Worm (Caenorhabditis elegans): ENCODE measurements around the gene F25E5.1.
A peak's percentile ranks its signal among the peaks of the same experiment; 100 is the strongest.

F25E5.1 gene

DNA sequence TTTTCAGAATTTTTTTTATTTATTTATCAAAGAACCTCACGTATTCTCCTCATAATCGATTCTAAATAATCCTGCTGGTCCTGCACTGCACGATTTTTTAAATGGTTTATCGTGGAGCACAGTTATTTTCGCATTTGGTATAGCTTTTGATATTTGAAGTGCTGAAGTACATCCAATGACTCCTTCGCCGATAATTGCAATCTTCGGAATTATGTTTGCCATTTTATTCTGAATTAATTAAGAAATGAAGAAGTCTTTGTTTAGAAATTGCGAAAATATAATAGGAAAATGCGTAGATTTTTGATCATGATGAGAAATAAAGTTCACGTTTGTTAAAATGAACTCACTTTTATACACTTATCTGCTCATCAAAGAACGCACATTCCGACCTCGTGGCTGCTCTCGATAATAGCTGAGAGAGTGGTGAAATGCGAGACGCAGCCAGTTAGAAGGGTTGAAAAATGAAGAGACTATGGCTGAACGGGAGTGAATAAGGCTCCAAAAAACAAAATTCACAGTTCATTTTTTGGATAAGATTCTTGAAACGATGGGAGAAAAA is 30.8 kb upstream of the F25E5.1 start (continued):
- no peak for TF ChIP-seq nhr-11 (tag; optimal IDR thresholded peaks at IDR 0.05)
- TF ChIP-seq daf-12 (tag; optimal IDR thresholded peaks at IDR 0.05) = no peak
- TF ChIP-seq ceh-9 (tag; optimal IDR thresholded peaks at IDR 0.05) = no peak
- TF ChIP-seq tbx-2 (tag; optimal IDR thresholded peaks at IDR 0.05) = no peak
- TF ChIP-seq mml-1 (tag; optimal IDR thresholded peaks at IDR 0.05) = no peak
- peak; percentile 51 for TF ChIP-seq lin-39 (tag; optimal IDR thresholded peaks at IDR 0.05)
- TF ChIP-seq nhr-67 (tag; optimal IDR thresholded peaks at IDR 0.05) = no peak
- TF ChIP-seq elt-3 (tag; optimal IDR thresholded peaks at IDR 0.05) = no peak
- TF ChIP-seq ceh-16 (tag; optimal IDR thresholded peaks at IDR 0.05) = no peak
- no peak for TF ChIP-seq ztf-11 (tag; optimal IDR thresholded peaks at IDR 0.05)
- no peak for TF ChIP-seq nhr-28 (tag; optimal IDR thresholded peaks at IDR 0.05)
- peak; percentile 50 for TF ChIP-seq nfya-1 (tag; optimal IDR thresholded peaks at IDR 0.05; ENCODE audit: insufficient read depth)

DNA sequence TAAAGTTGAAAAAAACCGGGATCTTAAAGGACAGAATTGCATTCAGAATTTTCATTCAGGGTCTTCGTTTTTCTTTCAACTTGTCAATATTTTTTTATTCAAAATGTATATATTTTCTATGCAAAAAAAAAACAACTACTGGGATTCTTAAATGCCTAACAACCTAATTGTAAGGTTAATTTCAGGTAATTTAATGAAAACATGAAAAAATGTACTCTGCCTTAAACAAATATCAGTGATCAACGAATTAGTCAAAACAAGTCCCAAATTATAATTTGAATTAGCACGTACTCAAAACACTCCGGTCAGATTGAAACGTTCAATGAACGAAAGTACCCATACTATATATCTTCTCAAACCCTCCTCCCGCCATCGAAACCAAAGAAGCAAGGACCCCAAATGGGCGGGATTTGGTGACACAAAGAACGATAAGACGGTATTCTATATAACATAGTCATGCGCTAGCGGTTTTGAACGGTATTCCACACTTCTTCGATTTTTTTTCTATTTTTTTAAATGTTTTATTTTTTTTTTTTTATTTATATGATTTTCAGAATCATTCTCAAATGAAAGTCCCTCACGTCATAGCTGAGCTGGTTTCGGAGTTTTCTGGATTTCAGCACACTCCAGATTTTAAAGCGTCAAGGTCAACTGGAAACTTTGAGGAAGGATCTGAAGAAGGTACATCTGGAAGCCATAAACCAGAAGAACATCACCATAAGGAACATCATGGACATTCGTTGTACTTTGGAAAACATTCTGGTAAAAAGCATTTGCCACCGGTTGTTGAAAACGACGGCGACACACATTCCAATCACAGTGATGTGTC is 30.1 kb upstream of the F25E5.1 start, which contains the start of the genes ddo-2 and F25E5.8:
Gene ddo-2 (minus strand): TSS at position 330 of the 829 bp plus-strand sequence.
Gene F25E5.8 (plus strand): TSS at position 555 of the 829 bp plus-strand sequence.
- no peak for TF ChIP-seq nhr-67 (tag; optimal IDR thresholded peaks at IDR 0.05)
- peak; percentile 46 for TF ChIP-seq nhr-43 (tag; optimal IDR thresholded peaks at IDR 0.05; ENCODE audit: poor library complexity, severe bottlenecking)
- TF ChIP-seq hmg-11 (tag; optimal IDR thresholded peaks at IDR 0.05) = peak; percentile 11
- no peak for TF ChIP-seq daf-12 (tag; optimal IDR thresholded peaks at IDR 0.05)
- peak; percentile 70 for TF ChIP-seq nhr-23 (tag; optimal IDR thresholded peaks at IDR 0.05)
- peak; percentile 14 for TF ChIP-seq nhr-25 (tag; optimal IDR thresholded peaks at IDR 0.05)

DNA sequence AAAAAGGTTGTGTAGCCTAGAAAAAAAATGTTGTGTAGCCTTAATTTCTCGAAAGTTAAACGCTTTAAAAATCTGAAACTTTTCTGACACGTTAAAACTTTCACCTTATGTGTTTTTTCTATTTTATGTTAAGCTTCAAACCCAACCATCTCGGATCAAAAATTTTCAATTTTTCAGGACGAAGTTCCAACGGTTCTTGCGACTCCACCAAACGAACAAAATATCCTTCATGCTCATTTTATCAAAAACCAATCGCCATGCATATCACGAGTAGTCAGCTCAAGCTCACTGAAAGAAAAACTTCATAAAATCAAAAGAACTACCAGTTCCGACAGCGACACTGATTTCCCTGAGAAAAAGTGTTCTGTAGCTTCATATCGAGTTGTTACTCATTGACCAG is 29.2 kb upstream of the F25E5.1 start:
- TF ChIP-seq pqm-1 (tag; optimal IDR thresholded peaks at IDR 0.05) (no peak), hmg-11 (tag; optimal IDR thresholded peaks at IDR 0.05) (no peak), daf-12 (tag; optimal IDR thresholded peaks at IDR 0.05) (no peak), tbx-2 (tag; optimal IDR thresholded peaks at IDR 0.05) (no peak), egl-27 (tag; optimal IDR thresholded peaks at IDR 0.05) (no peak)

DNA sequence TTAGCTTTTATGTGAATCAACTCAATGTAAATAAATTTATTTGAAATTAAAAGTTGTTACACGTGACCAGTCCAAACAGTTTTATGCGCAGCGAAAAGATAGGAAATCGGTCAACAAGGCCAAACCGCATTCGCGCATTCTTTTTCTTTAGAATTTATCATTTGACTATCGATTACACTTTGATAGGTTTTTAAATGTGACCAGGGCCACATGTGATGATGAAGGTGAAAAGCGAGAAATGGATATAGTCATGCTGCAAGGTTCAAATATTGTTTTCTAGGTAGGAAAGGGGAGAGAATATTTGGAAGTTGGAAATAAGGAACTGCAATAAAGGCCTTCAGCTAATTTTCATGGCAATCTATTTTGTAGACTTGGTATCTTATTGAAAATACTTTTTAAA is 28.8 kb upstream of the F25E5.1 start:
- TF ChIP-seq nhr-237 (tag; optimal IDR thresholded peaks at IDR 0.05) (no peak), tbx-2 (tag; optimal IDR thresholded peaks at IDR 0.05) (peak; percentile 28), nhr-25 (tag; optimal IDR thresholded peaks at IDR 0.05) (peak; percentile 78), nfya-1 (tag; optimal IDR thresholded peaks at IDR 0.05; ENCODE audit: insufficient read depth) (peak; percentile 16), unc-39 (tag; optimal IDR thresholded peaks at IDR 0.05) (no peak), pha-4 (tag; optimal IDR thresholded peaks at IDR 0.05) (peak; percentile 14), elt-3 (tag; optimal IDR thresholded peaks at IDR 0.05) (peak in 2 of 3 experiments; percentile 14 to 91), sea-2 (GFP tag; optimal IDR thresholded peaks at IDR 0.05) (no peak), egl-5 (tag; optimal IDR thresholded peaks at IDR 0.05) (no peak), nhr-67 (tag; optimal IDR thresholded peaks at IDR 0.05) (no peak), nhr-12 (tag; optimal IDR thresholded peaks at IDR 0.05) (no peak), mdl-1 (tag; optimal IDR thresholded peaks at IDR 0.05) (no peak), R02D3.7 (tag; optimal IDR thresholded peaks at IDR 0.05) (no peak), hmg-11 (tag; optimal IDR thresholded peaks at IDR 0.05) (no peak), nhr-23 (tag; optimal IDR thresholded peaks at IDR 0.05) (peak; percentile 72), ama-1 (optimal IDR thresholded peaks at IDR 0.05) (peak; percentile 98), nhr-43 (tag; optimal IDR thresholded peaks at IDR 0.05; ENCODE audit: poor library complexity, severe bottlenecking) (peak; percentile 90), ceh-9 (tag; optimal IDR thresholded peaks at IDR 0.05) (no peak), daf-12 (tag; optimal IDR thresholded peaks at IDR 0.05) (no peak), fos-1 (tag; optimal IDR thresholded peaks at IDR 0.05) (no peak), nhr-76 (tag; optimal IDR thresholded peaks at IDR 0.05) (no peak), lin-15B (tag; optimal IDR thresholded peaks at IDR 0.05) (no peak)

DNA sequence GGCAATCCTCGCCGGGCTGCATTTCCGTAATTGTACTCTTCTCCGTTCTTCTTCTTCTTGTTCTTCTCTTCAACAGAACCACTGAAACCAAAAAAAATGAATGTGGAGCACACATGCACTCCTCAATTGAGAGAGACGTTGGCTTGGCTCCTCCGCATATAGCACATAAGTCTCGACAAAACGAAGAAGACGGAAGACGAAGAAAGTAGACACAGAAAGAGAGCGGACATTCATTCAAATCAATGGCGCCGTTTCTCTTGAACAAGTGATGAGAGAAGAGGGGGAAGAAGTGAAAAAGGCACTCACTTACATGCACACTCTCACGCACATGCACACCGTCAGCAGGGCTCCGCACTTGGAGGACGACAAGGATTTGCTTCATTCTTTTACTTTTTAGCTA is 28.1 kb upstream of the F25E5.1 start, which contains the start of gene F25E5.9:
Gene F25E5.9 (minus strand): TSS at position 382 of the 400 bp plus-strand sequence.
- TF ChIP-seq egl-27 (tag; optimal IDR thresholded peaks at IDR 0.05) = no peak
- TF ChIP-seq ama-1 (optimal IDR thresholded peaks at IDR 0.05) = peak; percentile 10
- TF ChIP-seq fkh-10 (GFP tag; optimal IDR thresholded peaks at IDR 0.05) = peak; percentile 28
- TF ChIP-seq daf-12 (tag; optimal IDR thresholded peaks at IDR 0.05) = no peak
- no peak for TF ChIP-seq R02D3.7 (tag; optimal IDR thresholded peaks at IDR 0.05)
- no peak for TF ChIP-seq zag-1 (tag; optimal IDR thresholded peaks at IDR 0.05)
- no peak for TF ChIP-seq lsy-12 (tag; optimal IDR thresholded peaks at IDR 0.05)
- no peak for TF ChIP-seq nhr-23 (tag; optimal IDR thresholded peaks at IDR 0.05)
- TF ChIP-seq unc-39 (tag; optimal IDR thresholded peaks at IDR 0.05) = no peak
- TF ChIP-seq lin-39 (tag; optimal IDR thresholded peaks at IDR 0.05) = peak; percentile 3
- TF ChIP-seq nhr-77 (tag; optimal IDR thresholded peaks at IDR 0.05) = no peak
- no peak for TF ChIP-seq pha-4 (tag; optimal IDR thresholded peaks at IDR 0.05)
- TF ChIP-seq nfya-1 (tag; optimal IDR thresholded peaks at IDR 0.05; ENCODE audit: insufficient read depth) = peak; percentile 51
- no peak for TF ChIP-seq elt-3 (tag; optimal IDR thresholded peaks at IDR 0.05)
- no peak for TF ChIP-seq fos-1 (tag; optimal IDR thresholded peaks at IDR 0.05)
- TF ChIP-seq ceh-28 (tag; optimal IDR thresholded peaks at IDR 0.05) = no peak
- no peak for TF ChIP-seq elt-1 (tag; optimal IDR thresholded peaks at IDR 0.05)
- TF ChIP-seq snpc-4 (tag; optimal IDR thresholded peaks at IDR 0.05) = peak; percentile 32
- TF ChIP-seq lin-15B (tag; optimal IDR thresholded peaks at IDR 0.05) = peak; percentile 7

All from whole organism, L3 larva.